Fruit fly (Drosophila melanogaster) Kc167 (cell line): ENCODE results near the gene CG12728.

Experiments
- Sin3A ChIP-seq: fragments of >200 bp; optimal IDR thresholded peaks from 2 replicates; lab custom pipeline; 2018; ENCODE audit warnings: missing external identifiers
- h ChIP-seq: fragments of >200 bp; optimal IDR thresholded peaks from 3 replicates; lab custom pipeline; 2018; ENCODE audit warnings: missing external identifiers
- insv ChIP-seq: fragments of >200 bp; optimal IDR thresholded peaks from 3 replicates; lab custom pipeline; 2018; ENCODE audit warnings: missing external identifiers
- psq ChIP-seq: fragments of >200 bp; optimal IDR thresholded peaks from 2 replicates; lab custom pipeline; 2017; ENCODE audit warnings: missing external identifiers

- no peak for TF ChIP-seq Sin3A (lab: Kevin White, UChicago)
- no peak for TF ChIP-seq psq (lab: Kevin White, UChicago)
- no peak for TF ChIP-seq insv (lab: Kevin White, UChicago)
- no peak for TF ChIP-seq h (lab: Kevin White, UChicago)
These were observed 27.7 kb downstream of the CG12728 start for dm6 chrX:5969860-5970665.
